Fruit fly (Drosophila melanogaster): ENCODE results near the gene CG7992.

Gene CG7992

DNA sequence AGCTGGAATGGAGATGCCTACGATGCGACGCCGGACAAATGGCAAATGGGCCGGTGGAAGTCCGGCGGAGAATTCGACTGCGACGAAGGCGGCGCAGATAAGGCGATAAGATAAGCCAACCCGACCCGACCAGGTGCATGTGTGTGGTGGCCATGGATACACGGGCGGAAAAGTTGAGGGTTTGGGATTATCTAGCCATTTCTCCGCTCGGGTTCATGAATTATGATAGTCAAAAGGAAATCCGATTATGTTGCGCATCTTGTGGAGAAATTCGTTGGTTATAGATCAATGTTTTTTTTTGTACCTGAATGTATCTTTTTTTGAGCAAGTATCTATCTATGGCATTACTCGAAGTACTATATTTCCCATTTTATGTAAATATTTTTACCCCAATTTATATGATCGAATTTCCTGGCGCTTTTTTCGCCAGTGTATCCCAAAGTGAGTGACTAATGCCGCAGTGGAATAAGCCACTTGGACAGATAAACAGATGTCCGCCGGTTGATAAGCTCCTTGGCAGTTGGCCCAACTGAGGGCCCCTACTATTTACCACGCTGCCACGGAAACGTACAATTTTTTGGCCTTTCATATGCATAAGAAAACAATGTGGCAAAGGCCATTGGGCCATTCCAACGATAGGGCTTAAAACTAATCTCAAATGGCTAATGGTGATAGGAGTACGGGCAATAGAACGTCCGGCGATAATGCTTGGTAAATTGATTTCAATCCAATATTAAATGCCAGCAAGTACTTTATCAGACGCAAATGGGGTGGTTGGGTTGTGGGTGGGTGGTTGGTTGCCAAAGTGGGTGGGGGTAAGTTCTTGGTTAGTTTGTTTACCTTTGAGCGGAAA, at the start of gene CG7992:
Gene CG7992 (minus strand): TSS at position 51 of the 853 bp plus-strand sequence.
- no peak for TF ChIP-seq pan (optimal IDR thresholded peaks at IDR 0.05)
- no peak for TF ChIP-seq psq (optimal IDR thresholded peaks at IDR 0.05)
- no peak for TF ChIP-seq Dll (optimal IDR thresholded peaks at IDR 0.05)
- no peak for TF ChIP-seq EcR (GFP tag; optimal IDR thresholded peaks at IDR 0.05)
- no peak for TF ChIP-seq CG8478 (optimal IDR thresholded peaks at IDR 0.05)
- no peak for TF ChIP-seq usp (GFP tag; optimal IDR thresholded peaks at IDR 0.05)

- no peak for TF ChIP-seq pan (optimal IDR thresholded peaks at IDR 0.05)
Measured at dm6 chrX:19295831-19296423, 48.9 kb upstream of the CG7992 start.

dm6 chrX:19294953-19295352, 47.9 kb upstream of the CG7992 start:
- TF ChIP-seq EcR (GFP tag; optimal IDR thresholded peaks at IDR 0.05) (no peak), usp (GFP tag; optimal IDR thresholded peaks at IDR 0.05) (no peak), psq (optimal IDR thresholded peaks at IDR 0.05) (no peak), CG8478 (optimal IDR thresholded peaks at IDR 0.05) (no peak), Dll (optimal IDR thresholded peaks at IDR 0.05) (no peak), pan (optimal IDR thresholded peaks at IDR 0.05) (no peak)

- no peak for TF ChIP-seq Dll (optimal IDR thresholded peaks at IDR 0.05)
- TF ChIP-seq pan (optimal IDR thresholded peaks at IDR 0.05) = no peak
- no peak for TF ChIP-seq psq (optimal IDR thresholded peaks at IDR 0.05)
- no peak for TF ChIP-seq usp (GFP tag; optimal IDR thresholded peaks at IDR 0.05)
Measured at dm6 chrX:19294030-19294429, 47.0 kb upstream of the CG7992 start.

dm6 chrX:19293320-19293719, 46.3 kb upstream of the CG7992 start:
- no peak for TF ChIP-seq Dll (optimal IDR thresholded peaks at IDR 0.05)
- TF ChIP-seq CG8478 (optimal IDR thresholded peaks at IDR 0.05) = no peak
- TF ChIP-seq EcR (GFP tag; optimal IDR thresholded peaks at IDR 0.05) = no peak
- no peak for TF ChIP-seq pan (optimal IDR thresholded peaks at IDR 0.05)
- no peak for TF ChIP-seq usp (GFP tag; optimal IDR thresholded peaks at IDR 0.05)
- TF ChIP-seq psq (optimal IDR thresholded peaks at IDR 0.05) = no peak

- TF ChIP-seq Dll (optimal IDR thresholded peaks at IDR 0.05) (no peak), psq (optimal IDR thresholded peaks at IDR 0.05) (no peak), CG8478 (optimal IDR thresholded peaks at IDR 0.05) (no peak), pan (optimal IDR thresholded peaks at IDR 0.05) (no peak), usp (GFP tag; optimal IDR thresholded peaks at IDR 0.05) (no peak), EcR (GFP tag; optimal IDR thresholded peaks at IDR 0.05) (no peak)
Measured at dm6 chrX:19291780-19292605, 44.9 kb upstream of the CG7992 start.

DNA sequence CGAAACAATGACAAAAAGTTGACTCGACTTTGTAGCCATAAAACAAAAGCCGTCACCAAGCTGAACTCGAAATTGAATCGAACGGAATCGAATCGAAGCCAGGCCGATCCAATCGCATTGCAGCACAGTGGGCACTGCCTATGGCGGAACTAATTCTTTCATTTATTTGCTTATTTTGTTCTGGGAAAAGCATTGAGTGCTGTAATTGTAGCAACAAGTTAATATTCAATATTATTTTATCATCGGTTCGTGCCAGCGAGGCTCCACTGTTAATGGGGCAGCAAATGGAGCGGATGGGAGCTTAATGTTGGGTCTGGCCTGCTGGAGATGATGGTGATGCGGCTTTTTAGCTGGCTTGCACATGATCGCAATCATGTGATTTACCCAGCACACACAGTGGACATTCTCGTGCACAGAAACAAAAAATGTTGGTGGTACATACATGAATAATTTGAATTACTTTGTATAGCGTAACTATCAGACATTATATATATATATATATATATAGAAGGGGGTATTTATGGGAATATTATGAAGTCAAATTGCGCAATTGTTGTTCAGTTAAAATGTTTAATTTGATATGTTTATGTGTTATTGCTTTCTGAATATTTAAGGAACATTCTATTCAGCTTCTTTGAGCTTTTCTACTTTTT, 42.4 kb upstream of the CG7992 start:
- TF ChIP-seq CG8478 (optimal IDR thresholded peaks at IDR 0.05) (no peak), Dll (optimal IDR thresholded peaks at IDR 0.05) (no peak), pan (optimal IDR thresholded peaks at IDR 0.05) (no peak), psq (optimal IDR thresholded peaks at IDR 0.05) (no peak), EcR (GFP tag; optimal IDR thresholded peaks at IDR 0.05) (no peak), usp (GFP tag; optimal IDR thresholded peaks at IDR 0.05) (no peak)

DNA sequence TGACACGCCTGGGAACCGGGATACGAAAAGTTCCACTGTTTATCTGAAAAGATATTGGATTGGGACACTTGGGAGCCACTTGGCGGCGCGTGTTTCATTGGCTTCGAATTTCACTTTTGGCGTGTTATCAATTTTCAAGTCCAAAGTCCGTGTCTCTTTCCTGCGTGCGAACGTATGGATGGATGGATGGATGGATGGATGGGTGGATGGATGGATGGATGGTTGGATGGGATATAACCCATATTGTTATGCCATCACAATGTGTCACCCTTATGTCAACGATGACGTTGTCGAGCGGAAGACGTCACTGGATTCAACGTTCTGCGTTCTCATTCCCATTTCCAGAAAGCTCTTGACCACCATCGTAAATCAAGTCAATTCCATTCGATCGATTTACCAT, 40.7 kb upstream of the CG7992 start:
- TF ChIP-seq pan (optimal IDR thresholded peaks at IDR 0.05) (no peak), Dll (optimal IDR thresholded peaks at IDR 0.05) (no peak), usp (GFP tag; optimal IDR thresholded peaks at IDR 0.05) (no peak), psq (optimal IDR thresholded peaks at IDR 0.05) (no peak), EcR (GFP tag; optimal IDR thresholded peaks at IDR 0.05) (no peak), CG8478 (optimal IDR thresholded peaks at IDR 0.05) (no peak)

- TF ChIP-seq CG8478 (optimal IDR thresholded peaks at IDR 0.05) = no peak
- TF ChIP-seq EcR (GFP tag; optimal IDR thresholded peaks at IDR 0.05) = no peak
Measured at dm6 chrX:19286235-19286634, 39.2 kb upstream of the CG7992 start.

DNA sequence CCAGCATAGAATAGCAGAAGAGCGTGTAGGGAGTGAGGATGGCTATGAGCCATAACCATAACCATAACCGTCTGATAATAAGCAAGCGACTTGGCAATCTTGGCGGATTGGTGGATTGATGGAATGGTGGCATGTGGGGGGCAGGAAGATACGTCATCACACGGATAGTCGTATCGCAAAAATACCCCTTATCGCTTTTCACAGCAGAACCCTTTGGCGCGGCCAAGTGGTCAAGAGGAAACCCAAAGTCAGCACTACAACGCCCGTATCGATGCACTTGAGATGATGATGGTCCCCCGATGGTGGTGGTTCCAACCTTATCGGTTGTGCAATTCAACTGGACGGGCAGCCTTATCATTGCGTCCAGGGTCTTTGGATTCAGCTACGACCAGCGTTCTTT, 38.4 kb upstream of the CG7992 start:
- no peak for TF ChIP-seq Dll (optimal IDR thresholded peaks at IDR 0.05)
- no peak for TF ChIP-seq EcR (GFP tag; optimal IDR thresholded peaks at IDR 0.05)
- no peak for TF ChIP-seq pan (optimal IDR thresholded peaks at IDR 0.05)
- TF ChIP-seq usp (GFP tag; optimal IDR thresholded peaks at IDR 0.05) = no peak
- no peak for TF ChIP-seq psq (optimal IDR thresholded peaks at IDR 0.05)
- no peak for TF ChIP-seq CG8478 (optimal IDR thresholded peaks at IDR 0.05)

dm6 chrX:19281271-19281670, 34.2 kb upstream of the CG7992 start:
- TF ChIP-seq EcR (GFP tag; optimal IDR thresholded peaks at IDR 0.05) (no peak), CG8478 (optimal IDR thresholded peaks at IDR 0.05) (no peak), usp (GFP tag; optimal IDR thresholded peaks at IDR 0.05) (no peak), pan (optimal IDR thresholded peaks at IDR 0.05) (no peak)

dm6 chrX:19280685-19281084, 33.6 kb upstream of the CG7992 start:
- TF ChIP-seq CG8478 (optimal IDR thresholded peaks at IDR 0.05) = no peak
- no peak for TF ChIP-seq EcR (GFP tag; optimal IDR thresholded peaks at IDR 0.05)
- no peak for TF ChIP-seq pan (optimal IDR thresholded peaks at IDR 0.05)
- TF ChIP-seq usp (GFP tag; optimal IDR thresholded peaks at IDR 0.05) = no peak
- no peak for TF ChIP-seq psq (optimal IDR thresholded peaks at IDR 0.05)
- no peak for TF ChIP-seq Dll (optimal IDR thresholded peaks at IDR 0.05)

All from whole organism.